Fruit fly (Drosophila melanogaster) Kc167 (cell line): ENCODE measurements around the gene CG31139.

Experiments used
- Myc ChIP-seq: fragments of >200 bp; optimal IDR thresholded peaks from 2 replicates; lab custom pipeline; 2017; ENCODE audit warnings: missing external identifiers
- Sin3A ChIP-seq: fragments of >200 bp; optimal IDR thresholded peaks from 2 replicates; lab custom pipeline; 2018; ENCODE audit warnings: missing external identifiers
- h ChIP-seq: fragments of >200 bp; optimal IDR thresholded peaks from 3 replicates; lab custom pipeline; 2018; ENCODE audit warnings: missing external identifiers
- insv ChIP-seq: fragments of >200 bp; optimal IDR thresholded peaks from 3 replicates; lab custom pipeline; 2018; ENCODE audit warnings: missing external identifiers
- psq ChIP-seq: fragments of >200 bp; optimal IDR thresholded peaks from 2 replicates; lab custom pipeline; 2017; ENCODE audit warnings: missing external identifiers
- ttk ChIP-seq: sonication (Bioruptor generic); optimal IDR thresholded peaks from 2 replicates; lab custom pipeline; 2017; ENCODE audit warnings: missing external identifiers

CG31139 gene

dm6 chr3R:22767599-22767998 is 18.7 kb upstream of the CG31139 start, which contains the start of gene CG13841:
Gene CG13841 (minus strand): TSS chr3R:22767699.
- TF ChIP-seq Myc (lab: Kevin White, UChicago) (no peak), insv (lab: Kevin White, UChicago) (no peak), Sin3A (lab: Kevin White, UChicago) (no peak), h (lab: Kevin White, UChicago) (no peak), ttk (no peak), psq (no peak)

dm6 chr3R:22766072-22766471 is 17.2 kb upstream of the CG31139 start, which contains the start of gene Nepl15:
Gene Nepl15 (minus strand): TSS chr3R:22766172.
- no peak for TF ChIP-seq ttk
- TF ChIP-seq h (lab: Kevin White, UChicago): no peak
- no peak for TF ChIP-seq Sin3A (lab: Kevin White, UChicago)
- TF ChIP-seq insv (lab: Kevin White, UChicago): no peak
- no peak for TF ChIP-seq psq
- TF ChIP-seq Myc (lab: Kevin White, UChicago): no peak

- no peak for TF ChIP-seq h (lab: Kevin White, UChicago)
- no peak for TF ChIP-seq ttk
Observed at dm6 chr3R:22763587-22763986, 14.7 kb upstream of the CG31139 start, which contains the start of gene Nepl14. Gene Nepl14 (minus strand): TSS chr3R:22763711.

- no peak for TF ChIP-seq Myc (lab: Kevin White, UChicago)
- TF ChIP-seq psq: no peak
- TF ChIP-seq h (lab: Kevin White, UChicago): no peak
- TF ChIP-seq Sin3A (lab: Kevin White, UChicago): no peak
- no peak for TF ChIP-seq insv (lab: Kevin White, UChicago)
- TF ChIP-seq ttk: no peak
Observed at dm6 chr3R:22760988-22761387, 12.1 kb upstream of the CG31139 start, which contains the start of gene Nepl13. Gene Nepl13 (minus strand): TSS chr3R:22761076.

dm6 chr3R:22757117-22757516 is 8.3 kb upstream of the CG31139 start:
- no peak for TF ChIP-seq ttk

- TF ChIP-seq h (lab: Kevin White, UChicago) (no peak), psq (no peak), Myc (lab: Kevin White, UChicago) (no peak), ttk (no peak), insv (lab: Kevin White, UChicago) (no peak), Sin3A (lab: Kevin White, UChicago) (no peak)
Observed at dm6 chr3R:22756289-22756688, 7.4 kb upstream of the CG31139 start.

dm6 chr3R:22755187-22755777 is 6.4 kb upstream of the CG31139 start:
- no peak for TF ChIP-seq Sin3A (lab: Kevin White, UChicago)
- no peak for TF ChIP-seq Myc (lab: Kevin White, UChicago)
- no peak for TF ChIP-seq ttk
- no peak for TF ChIP-seq insv (lab: Kevin White, UChicago)
- TF ChIP-seq h (lab: Kevin White, UChicago): no peak
- no peak for TF ChIP-seq psq

dm6 chr3R:22753895-22754774 is 5.3 kb upstream of the CG31139 start:
- no peak for TF ChIP-seq Sin3A (lab: Kevin White, UChicago)
- no peak for TF ChIP-seq psq
- no peak for TF ChIP-seq h (lab: Kevin White, UChicago)
- no peak for TF ChIP-seq Myc (lab: Kevin White, UChicago)
- no peak for TF ChIP-seq ttk
- no peak for TF ChIP-seq insv (lab: Kevin White, UChicago)

- no peak for TF ChIP-seq Sin3A (lab: Kevin White, UChicago)
- no peak for TF ChIP-seq psq
- no peak for TF ChIP-seq Myc (lab: Kevin White, UChicago)
- TF ChIP-seq ttk: no peak
- TF ChIP-seq h (lab: Kevin White, UChicago): no peak
- no peak for TF ChIP-seq insv (lab: Kevin White, UChicago)
Observed at dm6 chr3R:22753600-22753894, 4.7 kb upstream of the CG31139 start.

dm6 chr3R:22752929-22753328 is 4.1 kb upstream of the CG31139 start:
- TF ChIP-seq insv (lab: Kevin White, UChicago): no peak
- no peak for TF ChIP-seq h (lab: Kevin White, UChicago)
- no peak for TF ChIP-seq psq
- no peak for TF ChIP-seq Sin3A (lab: Kevin White, UChicago)
- TF ChIP-seq ttk: no peak
- no peak for TF ChIP-seq Myc (lab: Kevin White, UChicago)

- TF ChIP-seq psq (no peak), h (lab: Kevin White, UChicago) (no peak), Sin3A (lab: Kevin White, UChicago) (no peak), ttk (no peak), Myc (lab: Kevin White, UChicago) (no peak), insv (lab: Kevin White, UChicago) (no peak)
Observed at dm6 chr3R:22751698-22752097, 2.8 kb upstream of the CG31139 start.

- TF ChIP-seq Myc (lab: Kevin White, UChicago): no peak
- no peak for TF ChIP-seq ttk
- no peak for TF ChIP-seq Sin3A (lab: Kevin White, UChicago)
- no peak for TF ChIP-seq h (lab: Kevin White, UChicago)
- TF ChIP-seq psq: no peak
- no peak for TF ChIP-seq insv (lab: Kevin White, UChicago)
Observed at dm6 chr3R:22751111-22751510, 2.3 kb upstream of the CG31139 start.
